Fruit fly (Drosophila melanogaster) whole organism, embryonic: ENCODE measurements around the gene Gr64f.

ENCODE experiments used
- ATbp ChIP-seq: fragments of 200-800 bp; sonication (Bioruptor generic); optimal IDR thresholded peaks from 2 replicates; lab custom pipeline; 2017; ENCODE audit warnings: missing biosample characterization, mild to moderate bottlenecking, missing genetic modification characterization, missing genetic modification reagents
- Adf1 ChIP-seq: fragments of 200-800 bp; sonication (Bioruptor generic); IDR thresholded peaks from 2 replicates; pipeline ENCODE4 v1.3.6; 2022; ENCODE audit warnings: missing biosample characterization, missing genetic modification characterization
- B-H1 ChIP-seq: fragments of 200-800 bp; sonication (Bioruptor generic); IDR thresholded peaks from 3 replicates; pipeline ENCODE4 v1.3.6; 2022; ENCODE audit warnings: missing biosample characterization, missing genetic modification characterization
- B-H2 ChIP-seq: fragments of 200-800 bp; sonication (Bioruptor generic); optimal IDR thresholded peaks from 2 replicates; lab custom pipeline; 2018; ENCODE audit warnings: missing biosample characterization, mild to moderate bottlenecking, missing genetic modification characterization
- BEAF-32 ChIP-seq: fragments of 200-800 bp; sonication (Bioruptor generic); optimal IDR thresholded peaks from 3 replicates; lab custom pipeline; 2017; ENCODE audit warnings: missing biosample characterization, missing genetic modification characterization, mild to moderate bottlenecking, moderate library complexity, missing genetic modification reagents
- CG11560 ChIP-seq: fragments of 200-800 bp; sonication (Bioruptor generic); IDR thresholded peaks from 3 replicates; pipeline ENCODE4 v1.3.6; 2022; ENCODE audit warnings: missing biosample characterization, missing genetic modification characterization
- CG1233 ChIP-seq: fragments of 200-800 bp; sonication (Bioruptor generic); optimal IDR thresholded peaks from 4 replicates; lab custom pipeline; 2018; ENCODE audit warnings: missing biosample characterization, mild to moderate bottlenecking, missing genetic modification characterization
- CG13296 ChIP-seq: fragments of 200-800 bp; sonication (Bioruptor generic); optimal IDR thresholded peaks from 3 replicates; lab custom pipeline; 2018; ENCODE audit warnings: missing biosample characterization, mild to moderate bottlenecking, missing genetic modification characterization
- CG13624 ChIP-seq: fragments of 200-800 bp; sonication (Bioruptor generic); optimal IDR thresholded peaks from 2 replicates; lab custom pipeline; 2016; ENCODE audit warnings: missing biosample characterization, missing genetic modification characterization
- CG14860 ChIP-seq: fragments of 200-800 bp; sonication (Bioruptor generic); IDR thresholded peaks from 3 replicates; pipeline ENCODE4 v1.3.6; 2022; ENCODE audit warnings: missing biosample characterization, missing genetic modification characterization; ENCODE audit not compliant: partially characterized antibody
- CG16815 ChIP-seq: fragments of 200-800 bp; sonication (Bioruptor generic); optimal IDR thresholded peaks from 3 replicates; lab custom pipeline; 2017; ENCODE audit warnings: missing biosample characterization, mild to moderate bottlenecking, missing genetic modification characterization
- CG2889 ChIP-seq: fragments of 200-800 bp; sonication (Bioruptor generic); IDR thresholded peaks from 3 replicates; pipeline ENCODE4 v1.3.6; 2022; ENCODE audit warnings: missing biosample characterization, missing genetic modification characterization
- CG3163 ChIP-seq: fragments of 200-800 bp; sonication (Bioruptor generic); optimal IDR thresholded peaks from 3 replicates; lab custom pipeline; 2016; ENCODE audit warnings: missing biosample characterization, missing genetic modification characterization
- CG8359 ChIP-seq: fragments of 200-800 bp; sonication (Bioruptor generic); optimal IDR thresholded peaks from 2 replicates; lab custom pipeline; 2017; ENCODE audit warnings: missing biosample characterization, mild to moderate bottlenecking, missing genetic modification characterization, borderline replicate concordance
- CG8944 ChIP-seq: fragments of 200-800 bp; sonication (Bioruptor generic); optimal IDR thresholded peaks from 3 replicates; lab custom pipeline; 2016; ENCODE audit warnings: missing biosample characterization, missing genetic modification characterization
- CG9932 ChIP-seq: fragments of 200-800 bp; sonication (Bioruptor generic); IDR thresholded peaks from 2 replicates; pipeline ENCODE4 v1.3.6; 2022; ENCODE audit warnings: missing biosample characterization, missing genetic modification characterization
- CkIIα-i1 ChIP-seq: fragments of 200-800 bp; sonication (Bioruptor generic); IDR thresholded peaks from 2 replicates; pipeline ENCODE4 v1.3.6; 2022; ENCODE audit warnings: missing biosample characterization, missing genetic modification characterization
- Dbx ChIP-seq: fragments of 200-800 bp; sonication (Bioruptor generic); IDR thresholded peaks from 3 replicates; pipeline ENCODE4 v1.3.6; 2022; ENCODE audit warnings: missing biosample characterization, missing genetic modification characterization
- Dfd ChIP-seq, 2 experiments: fragments of >200 bp; optimal IDR thresholded peaks; 2 replicates each; lab custom pipeline; 2017; ENCODE audit warnings: missing biosample characterization in 2 of 2, missing genetic modification characterization in 2 of 2
- Dip2 ChIP-seq: fragments of 200-800 bp; sonication (Bioruptor generic); IDR thresholded peaks from 2 replicates; pipeline ENCODE4 v1.3.6; 2022; ENCODE audit warnings: missing biosample characterization, missing genetic modification characterization
- Dip3 ChIP-seq: fragments of 200-800 bp; sonication (Bioruptor generic); optimal IDR thresholded peaks from 3 replicates; lab custom pipeline; 2016; ENCODE audit warnings: missing biosample characterization, missing genetic modification characterization
- Gug ChIP-seq: fragments of 200-800 bp; sonication (Bioruptor generic); IDR thresholded peaks from 4 replicates; pipeline ENCODE4 v1.3.6; 2022; ENCODE audit warnings: missing biosample characterization, missing genetic modification characterization
- HmgZ ChIP-seq: fragments of 200-800 bp; sonication (Bioruptor generic); optimal IDR thresholded peaks from 2 replicates; lab custom pipeline; 2018; ENCODE audit warnings: missing biosample characterization, mild to moderate bottlenecking, missing genetic modification characterization
- Taf1 ChIP-seq: fragments of 200-800 bp; sonication (Bioruptor generic); IDR thresholded peaks from 2 replicates; pipeline ENCODE4 v1.3.6; 2022; ENCODE audit warnings: missing biosample characterization, missing genetic modification characterization
- Trl ChIP-seq, 3 experiments: fragments of >200 bp in 2 of 3; fragments of 200-800 bp in 1 of 3; sonication (Bioruptor generic) in 1 of 3; optimal IDR thresholded peaks; 2 replicates in 1 of 3; 3 replicates in 2 of 3; lab custom pipeline; 2016 to 2017; ENCODE audit warnings: missing biosample characterization in 1 of 3, missing genetic modification characterization in 1 of 3
- abd-A ChIP-seq: fragments of 200-800 bp; sonication (Bioruptor generic); optimal IDR thresholded peaks from 3 replicates; lab custom pipeline; 2019; ENCODE audit warnings: missing biosample characterization, mild to moderate bottlenecking, missing genetic modification characterization, moderate library complexity
- ato ChIP-seq: fragments of 200-800 bp; sonication (Bioruptor generic); IDR thresholded peaks from 2 replicates; pipeline ENCODE4 v1.3.6; 2022; ENCODE audit warnings: missing biosample characterization, missing genetic modification characterization; ENCODE audit not compliant: partially characterized antibody
- bowl ChIP-seq: fragments of 200-800 bp; sonication (Bioruptor generic); IDR thresholded peaks from 2 replicates; pipeline ENCODE4 v1.3.6; 2022; ENCODE audit warnings: missing biosample characterization, missing genetic modification characterization
- dati ChIP-seq: fragments of 200-800 bp; sonication (Bioruptor generic); IDR thresholded peaks from 2 replicates; pipeline ENCODE4 v1.3.6; 2022; ENCODE audit warnings: missing biosample characterization, missing genetic modification characterization
- gce ChIP-seq: fragments of 200-800 bp; sonication (Bioruptor generic); IDR thresholded peaks from 3 replicates; pipeline ENCODE4 v1.3.6; 2022; ENCODE audit warnings: missing biosample characterization, missing genetic modification characterization
- gsb ChIP-seq: fragments of 200-800 bp; sonication (Bioruptor generic); IDR thresholded peaks from 2 replicates; pipeline ENCODE4 v1.3.6; 2022; ENCODE audit warnings: missing biosample characterization, missing genetic modification characterization
- h ChIP-seq: fragments of >200 bp; optimal IDR thresholded peaks from 2 replicates; lab custom pipeline; 2017
- ham ChIP-seq: fragments of 200-800 bp; sonication (Bioruptor generic); IDR thresholded peaks from 2 replicates; pipeline ENCODE4 v1.3.6; 2022; ENCODE audit warnings: missing biosample characterization, missing genetic modification characterization
- insv ChIP-seq, 2 experiments: fragments of 200-800 bp; sonication (Bioruptor generic); optimal IDR thresholded peaks; 3 replicates each; lab custom pipeline; 2016 to 2018; ENCODE audit warnings: missing biosample characterization in 2 of 2, missing genetic modification characterization in 2 of 2
- inv ChIP-seq: fragments of 200-800 bp; sonication (Bioruptor generic); IDR thresholded peaks from 2 replicates; pipeline ENCODE4 v1.3.6; 2022; ENCODE audit warnings: missing biosample characterization, missing genetic modification characterization; ENCODE audit not compliant: partially characterized antibody
- ken ChIP-seq: fragments of 200-800 bp; sonication (Bioruptor generic); IDR thresholded peaks from 3 replicates; pipeline ENCODE4 v1.3.6; 2022; ENCODE audit warnings: missing biosample characterization, missing genetic modification characterization
- lov ChIP-seq, 2 experiments: fragments of 200-800 bp in 1 of 2; fragments of >200 bp in 1 of 2; sonication (Bioruptor generic) in 1 of 2; IDR thresholded peaks in 1 of 2; optimal IDR thresholded peaks in 1 of 2; 2 replicates in 1 of 2; 3 replicates in 1 of 2; pipeline versions ENCODE4 v1.3.6 to Lab custom; 2017 to 2022; ENCODE audit warnings: missing biosample characterization in 1 of 2, missing genetic modification characterization in 1 of 2
- mld ChIP-seq: fragments of 200-800 bp; sonication (Bioruptor generic); IDR thresholded peaks from 3 replicates; pipeline ENCODE4 v1.3.6; 2022; ENCODE audit warnings: missing biosample characterization, missing genetic modification characterization; ENCODE audit not compliant: partially characterized antibody
- nerfin-1 ChIP-seq: fragments of 200-800 bp; sonication (Bioruptor generic); optimal IDR thresholded peaks from 3 replicates; lab custom pipeline; 2019; ENCODE audit warnings: missing biosample characterization, mild to moderate bottlenecking, missing genetic modification characterization, moderate library complexity
- nmo ChIP-seq: fragments of 200-800 bp; sonication (Bioruptor generic); optimal IDR thresholded peaks from 2 replicates; lab custom pipeline; 2018; ENCODE audit warnings: missing biosample characterization, mild to moderate bottlenecking, missing genetic modification characterization, moderate library complexity
- org-1 ChIP-seq: fragments of 200-800 bp; sonication (Bioruptor generic); optimal IDR thresholded peaks from 2 replicates; lab custom pipeline; 2017; ENCODE audit warnings: missing biosample characterization, missing genetic modification characterization
- pho ChIP-seq: fragments of 200-800 bp; sonication (Bioruptor generic); optimal IDR thresholded peaks from 2 replicates; lab custom pipeline; 2016; ENCODE audit warnings: missing biosample characterization, missing genetic modification characterization
- pzg ChIP-seq: fragments of 200-800 bp; sonication (Bioruptor generic); optimal IDR thresholded peaks from 3 replicates; lab custom pipeline; 2018; ENCODE audit warnings: missing biosample characterization, mild to moderate bottlenecking, missing genetic modification characterization, moderate library complexity
- sens ChIP-seq: fragments of 200-800 bp; sonication (Bioruptor generic); peaks from one replicate; lab custom pipeline; 2016; ENCODE audit warnings: missing biosample characterization, missing genetic modification characterization
- slou ChIP-seq: fragments of 200-800 bp; sonication (Bioruptor generic); optimal IDR thresholded peaks from 3 replicates; lab custom pipeline; 2016; ENCODE audit warnings: missing biosample characterization, missing genetic modification characterization
- slp2 ChIP-seq: fragments of 200-800 bp; sonication (Bioruptor generic); optimal IDR thresholded peaks from 2 replicates; lab custom pipeline; 2016; ENCODE audit warnings: missing biosample characterization, missing genetic modification characterization
- sr ChIP-seq: fragments of 200-800 bp; sonication (Bioruptor generic); IDR thresholded peaks from 3 replicates; pipeline ENCODE4 v1.3.6; 2022; ENCODE audit warnings: missing biosample characterization, missing genetic modification characterization
- tin ChIP-seq: fragments of 200-800 bp; sonication (Bioruptor generic); optimal IDR thresholded peaks from 3 replicates; lab custom pipeline; 2016; ENCODE audit warnings: missing biosample characterization, missing genetic modification characterization
- tup ChIP-seq: fragments of 200-800 bp; sonication (Bioruptor generic); optimal IDR thresholded peaks from 2 replicates; lab custom pipeline; 2016; ENCODE audit warnings: missing biosample characterization, mild to moderate bottlenecking, missing genetic modification characterization, moderate library complexity
- vvl ChIP-seq: fragments of 200-800 bp; sonication (Bioruptor generic); IDR thresholded peaks from 2 replicates; pipeline ENCODE4 v1.3.6; 2022; ENCODE audit warnings: missing biosample characterization, missing genetic modification characterization
- wor ChIP-seq: fragments of 200-800 bp; sonication (Bioruptor generic); IDR thresholded peaks from 2 replicates; pipeline ENCODE4 v1.3.6; 2022; ENCODE audit warnings: missing biosample characterization, missing genetic modification characterization

Gr64f gene

DNA sequence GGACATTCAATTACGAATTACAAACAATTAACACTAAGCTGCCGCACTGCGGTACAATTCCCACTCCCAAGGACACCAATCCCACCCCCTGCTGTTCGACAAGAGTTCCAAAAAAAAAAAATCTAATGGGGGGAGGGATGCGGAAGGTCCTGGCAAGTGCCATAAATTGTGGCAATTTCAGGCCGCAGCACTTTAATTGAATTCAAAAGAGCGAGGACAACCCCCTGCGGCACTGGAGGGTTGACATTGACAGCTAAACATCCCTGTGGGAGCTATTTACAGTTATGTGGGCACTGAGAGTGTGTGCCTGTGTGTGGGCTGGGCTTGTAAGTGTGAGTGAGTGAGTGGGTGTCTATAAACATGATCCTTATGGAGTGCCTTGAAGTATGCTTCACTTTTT lies 41.3 kb downstream of the Gr64f start (continued):
- TF ChIP-seq CG8359 (no peak), slp2 (GFP tag; lab: Kevin White, UChicago) (no peak), tin (GFP tag; lab: Kevin White, UChicago) (no peak), B-H2 (GFP tag; lab: Kevin White, UChicago) (no peak), insv (GFP tag; optimal IDR thresholded peaks at IDR 0.05; lab: Kevin White, UChicago) (no peak), HmgZ (tag; lab: Kevin White, UChicago) (no peak), slou (GFP tag; lab: Kevin White, UChicago) (no peak), Taf1 (GFP tag; lab: Robert Waterston, UW) (no peak), CG11560 (no peak), wor (GFP tag; lab: Robert Waterston, UW) (no peak), bowl (GFP tag; lab: Robert Waterston, UW) (no peak), lov (optimal IDR thresholded peaks at IDR 0.05; lab: Kevin White, UChicago) (no peak), lov (GFP tag; IDR thresholded peaks at IDR 0.05; lab: Robert Waterston, UW) (0 out of 3 replicates have a peak, but pooled peaks have one; percentile 10), dati (GFP tag; lab: Robert Waterston, UW) (no peak), BEAF-32 (GFP tag; lab: Kevin White, UChicago) (no peak), sr (GFP tag; lab: Robert Waterston, UW) (0 out of 3 replicates have a peak, but pooled peaks have one; percentile 25), CG14860 (GFP tag; lab: Robert Waterston, UW) (no peak), Dip2 (GFP tag; lab: Robert Waterston, UW) (no peak), inv (GFP tag; lab: Robert Waterston, UW) (no peak), pzg (no peak), abd-A (peak; percentile 94)

DNA sequence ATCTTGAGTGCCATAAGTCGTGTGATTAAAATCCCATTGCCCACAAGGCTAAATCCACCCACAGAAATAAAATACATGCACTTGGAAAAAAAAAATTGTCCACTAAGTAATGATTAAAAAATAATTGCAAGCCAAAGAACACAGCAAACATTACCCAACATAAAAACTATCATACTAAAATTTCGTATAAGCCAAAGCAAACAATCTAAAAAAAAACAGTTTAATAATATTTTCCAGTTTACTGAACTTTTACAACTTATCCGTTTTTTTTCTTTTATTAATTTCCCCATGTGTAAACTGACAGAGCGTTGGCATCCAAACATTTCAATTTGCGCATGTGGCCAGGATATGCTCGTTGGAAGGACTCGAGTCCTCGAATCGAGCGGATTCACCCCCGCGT lies 44.7 kb downstream of the Gr64f start:
- TF ChIP-seq ato (GFP tag; lab: Robert Waterston, UW) = no peak
- TF ChIP-seq Trl (optimal IDR thresholded peaks at IDR 0.05; lab: Kevin White, UChicago) = no peak
- TF ChIP-seq Trl (GFP tag; optimal IDR thresholded peaks at IDR 0.05; lab: Kevin White, UChicago) = no peak
- TF ChIP-seq gce (GFP tag; lab: Robert Waterston, UW) = no peak
- TF ChIP-seq B-H1 (GFP tag; lab: Robert Waterston, UW) = no peak
- no peak for TF ChIP-seq Dip3 (GFP tag; lab: Kevin White, UChicago)
- TF ChIP-seq abd-A = no peak
- TF ChIP-seq CG3163 = no peak
- TF ChIP-seq vvl (GFP tag; lab: Robert Waterston, UW) = no peak
- TF ChIP-seq CG9932 (GFP tag; lab: Robert Waterston, UW) = no peak
- no peak for TF ChIP-seq Gug (GFP tag; lab: Robert Waterston, UW)
- no peak for TF ChIP-seq CG13296 (GFP tag; lab: Kevin White, UChicago)
- no peak for TF ChIP-seq h (lab: Kevin White, UChicago)
- TF ChIP-seq nerfin-1 = peak; percentile 70
- no peak for TF ChIP-seq CG16815 (GFP tag; lab: Kevin White, UChicago)
- TF ChIP-seq CG1233 (GFP tag; lab: Kevin White, UChicago) = no peak
- peak; percentile 35 for TF ChIP-seq nmo
- TF ChIP-seq CG13624 (GFP tag; lab: Kevin White, UChicago) = no peak
- TF ChIP-seq ham = no peak
- no peak for TF ChIP-seq Dfd (GFP tag; optimal IDR thresholded peaks at IDR 0.05; lab: Kevin White, UChicago)
- no peak for TF ChIP-seq CkIIα-i1
- no peak for TF ChIP-seq gsb (GFP tag; lab: Robert Waterston, UW)
- no peak for TF ChIP-seq tup (GFP tag; lab: Kevin White, UChicago)
- TF ChIP-seq ATbp (GFP tag; lab: Kevin White, UChicago) = no peak
- TF ChIP-seq tin (GFP tag; lab: Kevin White, UChicago) = peak; percentile 4
- no peak for TF ChIP-seq ken
- TF ChIP-seq pho (GFP tag; lab: Kevin White, UChicago) = no peak
- TF ChIP-seq CG8944 (GFP tag; lab: Kevin White, UChicago) = no peak
- TF ChIP-seq Adf1 (GFP tag; lab: Robert Waterston, UW) = no peak
- no peak for TF ChIP-seq CG2889 (GFP tag; lab: Robert Waterston, UW)
- peak; percentile 83 for TF ChIP-seq sens (GFP tag; lab: Kevin White, UChicago)
- no peak for TF ChIP-seq Dbx (GFP tag; lab: Robert Waterston, UW)
- no peak for TF ChIP-seq mld
- no peak for TF ChIP-seq org-1 (GFP tag; lab: Kevin White, UChicago)
